Fruit fly (Drosophila melanogaster) whole organism, pupa: ENCODE data around the gene CG10252.
A peak's percentile ranks its signal among the peaks of the same experiment; 100 is the strongest.

ENCODE experiments used
- CG32121 ChIP-seq: fragments of 200-800 bp; sonication (Bioruptor generic); IDR thresholded peaks from 2 replicates; pipeline ENCODE4 v1.3.6; 2022; ENCODE audit warnings: missing biosample characterization, missing genetic modification characterization
- Snoo ChIP-seq: fragments of 200-800 bp; sonication (Bioruptor generic); optimal IDR thresholded peaks from 3 replicates; lab custom pipeline; 2017; ENCODE audit warnings: missing biosample characterization, mild to moderate bottlenecking, missing genetic modification characterization, inconsistent platforms
- rn ChIP-seq: fragments of 200-800 bp; sonication (Bioruptor generic); IDR thresholded peaks from 2 replicates; pipeline ENCODE4 v1.3.6; 2022; ENCODE audit warnings: missing biosample characterization, missing genetic modification characterization

dm6 chr3R:23673084-23673483 lies 23.0 kb downstream of the CG10252 start:
- TF ChIP-seq CG32121 (no peak), rn (0 out of 2 replicates have a peak, but pooled peaks have one; percentile 32), Snoo (tag; lab: Kevin White, UChicago) (no peak)
